Worm (Caenorhabditis elegans) whole organism, L4 larva: ENCODE results near the gene Y105C5A.8.
"Not testable (repeated sequence)": the region's sequence is repeated elsewhere in the genome, so short reads cannot be mapped to it uniquely, and the experiment has no call there.

Experiments used
- ama-1 ChIP-seq: fragments of 150-350 bp; optimal IDR thresholded peaks from 2 replicates; lab custom pipeline; 2014; ENCODE audit warnings: inconsistent platforms, mixed read lengths
- daf-8 ChIP-seq: fragments of 200-800 bp; sonication (Bioruptor generic); IDR thresholded peaks from 2 replicates; pipeline ENCODE4 v1.3.6; 2022; ENCODE audit warnings: missing genetic modification characterization, missing compliant biosample characterization
- egl-27 ChIP-seq: sonication (generic microtip); optimal IDR thresholded peaks from 3 replicates; lab custom pipeline; 2017; ENCODE audit warnings: missing biosample characterization, missing genetic modification reagents, missing genetic modification characterization
- fos-1 ChIP-seq: fragments of 150-350 bp; optimal IDR thresholded peaks from 2 replicates; lab custom pipeline; 2014; ENCODE audit warnings: missing biosample characterization, missing genetic modification characterization
- lim-7 ChIP-seq: fragments of 200-800 bp; sonication (Bioruptor generic); IDR thresholded peaks from 2 replicates; pipeline ENCODE4 v1.3.6; 2022; ENCODE audit warnings: missing genetic modification characterization, missing compliant biosample characterization
- mdt-29 ChIP-seq: fragments of 200-800 bp; sonication (Bioruptor generic); IDR thresholded peaks from 2 replicates; pipeline ENCODE4 v1.3.6; 2022; ENCODE audit warnings: missing genetic modification reagents, missing genetic modification characterization, missing compliant biosample characterization
- nhr-48 ChIP-seq: sonication (generic microtip); optimal IDR thresholded peaks from 2 replicates; lab custom pipeline; 2016; ENCODE audit warnings: mild to moderate bottlenecking, missing genetic modification characterization, missing compliant biosample characterization
- snpc-4 ChIP-seq: fragments of 150-350 bp; optimal IDR thresholded peaks from 2 replicates; lab custom pipeline; 2014; ENCODE audit warnings: missing biosample characterization, missing genetic modification characterization
- spr-1 ChIP-seq: sonication (generic microtip); optimal IDR thresholded peaks from 2 replicates; lab custom pipeline; 2016; ENCODE audit warnings: mild to moderate bottlenecking, missing genetic modification characterization, missing compliant biosample characterization
- tag-97 ChIP-seq: fragments of 200-800 bp; sonication (Bioruptor generic); IDR thresholded peaks from 2 replicates; pipeline ENCODE4 v1.3.6; 2022; ENCODE audit warnings: missing genetic modification characterization, missing compliant biosample characterization
- unc-62 ChIP-seq, 3 experiments: fragments of 150-350 bp in 1 of 3; sonication (generic microtip); optimal IDR thresholded peaks in 2 of 3; peaks in 1 of 3; 1 replicate in 1 of 3; 2 replicates in 2 of 3; lab custom pipeline; 2014 to 2017; ENCODE audit warnings: missing biosample characterization in 3 of 3, missing genetic modification characterization in 3 of 3, missing genetic modification reagents in 3 of 3, missing genotype in 1 of 3

DNA sequence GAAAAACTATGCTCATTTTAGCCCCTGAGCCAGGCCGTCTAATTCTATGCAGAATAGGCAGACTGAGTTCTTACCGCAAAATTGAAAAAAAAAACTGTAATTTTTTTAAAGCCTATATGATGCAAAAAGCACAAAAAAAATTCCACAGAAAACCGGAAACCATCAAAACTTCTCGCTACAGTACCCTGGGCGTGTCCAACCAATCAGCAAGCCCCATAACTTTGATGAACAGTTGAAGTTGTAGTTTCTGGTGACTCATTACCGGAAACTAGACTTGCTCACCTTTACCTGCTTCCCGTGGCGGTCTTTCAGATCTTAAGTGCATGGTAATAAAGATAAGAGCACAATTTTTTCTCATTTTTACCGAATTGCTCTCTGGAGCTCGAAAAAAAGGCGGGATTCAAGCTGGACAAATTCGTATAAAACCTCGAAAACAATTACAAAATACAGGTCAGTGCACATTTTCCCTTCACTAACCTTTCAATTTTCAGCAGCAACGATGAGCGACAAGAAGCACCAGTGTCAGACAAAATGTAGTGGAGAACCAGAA lies 17.4 kb upstream of the Y105C5A.8 start, which contains the start of gene Y105C5A.1274:
- not testable (repeated sequence) for TF ChIP-seq nhr-48 (tag; lab: Kevin White, UChicago); tag-97; unc-62 (GFP tag; optimal IDR thresholded peaks at IDR 0.05 in 1 of 2; lab: Kevin White, UChicago); unc-62 (tag; optimal IDR thresholded peaks at IDR 0.05; lab: Kevin White, UChicago); ama-1 (lab: Kevin White, UChicago); mdt-29 (GFP tag; lab: Robert Waterston, UW); egl-27 (tag; lab: Kevin White, UChicago); spr-1 (tag; lab: Kevin White, UChicago); fos-1 (tag; lab: Kevin White, UChicago); daf-8 (GFP tag; lab: Robert Waterston, UW); snpc-4 (tag; lab: Kevin White, UChicago); lim-7 (GFP tag; lab: Robert Waterston, UW)
